Fruit fly (Drosophila melanogaster) Kc167 (cell line): ENCODE data around the gene Rab9.

ENCODE experiments used
- Myc ChIP-seq: fragments of >200 bp; optimal IDR thresholded peaks from 2 replicates; lab custom pipeline; 2017; ENCODE audit warnings: missing external identifiers
- Sin3A ChIP-seq: fragments of >200 bp; optimal IDR thresholded peaks from 2 replicates; lab custom pipeline; 2018; ENCODE audit warnings: missing external identifiers
- h ChIP-seq: fragments of >200 bp; optimal IDR thresholded peaks from 3 replicates; lab custom pipeline; 2018; ENCODE audit warnings: missing external identifiers
- insv ChIP-seq: fragments of >200 bp; optimal IDR thresholded peaks from 3 replicates; lab custom pipeline; 2018; ENCODE audit warnings: missing external identifiers
- psq ChIP-seq: fragments of >200 bp; optimal IDR thresholded peaks from 2 replicates; lab custom pipeline; 2017; ENCODE audit warnings: missing external identifiers
- ttk ChIP-seq: sonication (Bioruptor generic); optimal IDR thresholded peaks from 2 replicates; lab custom pipeline; 2017; ENCODE audit warnings: missing external identifiers

Gene Rab9

dm6 chr2L:19405685-19406357 is 26.6 kb upstream of the Rab9 start:
- TF ChIP-seq Myc, result no peak
- TF ChIP-seq insv (lab: Kevin White, UChicago), result no peak
- no peak for TF ChIP-seq ttk
- TF ChIP-seq psq (lab: Kevin White, UChicago), result no peak
- TF ChIP-seq h (lab: Kevin White, UChicago), result no peak
- no peak for TF ChIP-seq Sin3A

dm6 chr2L:19406419-19406818 is 26.0 kb upstream of the Rab9 start:
- no peak for TF ChIP-seq ttk
- TF ChIP-seq h (lab: Kevin White, UChicago), result no peak
- TF ChIP-seq insv (lab: Kevin White, UChicago), result no peak
- no peak for TF ChIP-seq psq (lab: Kevin White, UChicago)
- TF ChIP-seq Myc, result no peak
- TF ChIP-seq Sin3A, result no peak

- TF ChIP-seq h (lab: Kevin White, UChicago) (no peak), psq (lab: Kevin White, UChicago) (no peak), Myc (no peak), insv (lab: Kevin White, UChicago) (no peak), Sin3A (no peak), ttk (no peak)
Measured at dm6 chr2L:19411966-19412365, 20.4 kb upstream of the Rab9 start.

dm6 chr2L:19413118-19413893 is 19.1 kb upstream of the Rab9 start:
- TF ChIP-seq insv (lab: Kevin White, UChicago), result no peak
- TF ChIP-seq h (lab: Kevin White, UChicago), result no peak
- no peak for TF ChIP-seq Sin3A
- TF ChIP-seq Myc, result no peak

- TF ChIP-seq psq (lab: Kevin White, UChicago) (no peak), insv (lab: Kevin White, UChicago) (no peak), h (lab: Kevin White, UChicago) (no peak), Sin3A (no peak), Myc (no peak)
Measured at dm6 chr2L:19414233-19414749, 18.1 kb upstream of the Rab9 start.

dm6 chr2L:19415133-19415532 is 17.2 kb upstream of the Rab9 start:
- no peak for TF ChIP-seq h (lab: Kevin White, UChicago)
- no peak for TF ChIP-seq Myc
- no peak for TF ChIP-seq ttk
- no peak for TF ChIP-seq psq (lab: Kevin White, UChicago)
- TF ChIP-seq Sin3A, result no peak

dm6 chr2L:19415859-19416258 is 16.5 kb upstream of the Rab9 start:
- TF ChIP-seq Sin3A, result no peak
- no peak for TF ChIP-seq h (lab: Kevin White, UChicago)
- TF ChIP-seq ttk, result no peak
- TF ChIP-seq Myc, result no peak
- no peak for TF ChIP-seq insv (lab: Kevin White, UChicago)
- no peak for TF ChIP-seq psq (lab: Kevin White, UChicago)

dm6 chr2L:19416602-19417497 is 15.5 kb upstream of the Rab9 start, which contains the start of gene Lectin-galC1:
Gene Lectin-galC1 (plus strand): TSS chr2L:19417447.
- no peak for TF ChIP-seq Sin3A

- no peak for TF ChIP-seq Myc
- TF ChIP-seq insv (lab: Kevin White, UChicago), result no peak
- TF ChIP-seq Sin3A, result no peak
- no peak for TF ChIP-seq h (lab: Kevin White, UChicago)
- TF ChIP-seq psq (lab: Kevin White, UChicago), result no peak
- no peak for TF ChIP-seq ttk
Measured at dm6 chr2L:19418017-19418416, 14.4 kb upstream of the Rab9 start, which contains the start of gene lectin-37Da. Gene lectin-37Da (plus strand): TSS chr2L:19418317.

- TF ChIP-seq Myc (no peak), ttk (no peak), h (lab: Kevin White, UChicago) (no peak), psq (lab: Kevin White, UChicago) (no peak), insv (lab: Kevin White, UChicago) (no peak), Sin3A (no peak)
Measured at dm6 chr2L:19418872-19419271, 13.5 kb upstream of the Rab9 start, which contains the start of gene lectin-37Db. Gene lectin-37Db (plus strand): TSS chr2L:19419075.

dm6 chr2L:19421573-19421972 is 10.8 kb upstream of the Rab9 start:
- TF ChIP-seq h (lab: Kevin White, UChicago) (no peak), Myc (no peak), ttk (no peak), insv (lab: Kevin White, UChicago) (no peak), Sin3A (no peak), psq (lab: Kevin White, UChicago) (no peak)

- TF ChIP-seq ttk (no peak), psq (lab: Kevin White, UChicago) (no peak), Sin3A (no peak), h (lab: Kevin White, UChicago) (no peak), insv (lab: Kevin White, UChicago) (no peak), Myc (no peak)
Measured at dm6 chr2L:19422642-19423041, 9.7 kb upstream of the Rab9 start.
